Fruit fly (Drosophila melanogaster) whole organism: ENCODE results near the gene Ocho.

Experiments
- EcR ChIP-seq, 2 experiments: fragments of >200 bp; optimal IDR thresholded peaks; 2 replicates each; lab custom pipeline; 2017; ENCODE audit warnings: missing biosample characterization in 2 of 2, missing genetic modification characterization in 2 of 2, missing genetic modification reagents in 2 of 2
- pan ChIP-seq: fragments of >200 bp; optimal IDR thresholded peaks from 2 replicates; lab custom pipeline; 2017
- psq ChIP-seq: fragments of >200 bp; optimal IDR thresholded peaks from 2 replicates; lab custom pipeline; 2017
- usp ChIP-seq: fragments of >200 bp; optimal IDR thresholded peaks from 2 replicates; lab custom pipeline; 2017; ENCODE audit warnings: missing biosample characterization, missing genetic modification characterization, mixed read lengths

- no peak for TF ChIP-seq psq (lab: Kevin White, UChicago)
- no peak for TF ChIP-seq EcR (GFP tag; optimal IDR thresholded peaks at IDR 0.05; lab: Kevin White, UChicago)
- no peak for TF ChIP-seq pan (lab: Kevin White, UChicago)
- TF ChIP-seq usp (GFP tag; lab: Kevin White, UChicago): no peak
Observed at dm6 chr3L:14949943-14950342, 24.7 kb upstream of the Ocho start.
